Worm (Caenorhabditis elegans) whole organism, early embryonic: Measurements from ENCODE around the gene Y43F8C.3.

Experiments used
- F13C5.2 ChIP-seq: sonication (generic microtip); optimal IDR thresholded peaks from 2 replicates; lab custom pipeline; 2017; ENCODE audit warnings: mild to moderate bottlenecking, missing genetic modification characterization, inconsistent platforms, missing compliant biosample characterization
- aly-1 ChIP-seq: sonication (generic microtip); optimal IDR thresholded peaks from 2 replicates; lab custom pipeline; 2016; ENCODE audit warnings: missing genetic modification characterization, missing compliant biosample characterization
- ama-1 ChIP-seq: fragments of 150-350 bp; optimal IDR thresholded peaks from 2 replicates; lab custom pipeline; 2014
- ceh-13 ChIP-seq: fragments of 200-800 bp; sonication (Bioruptor generic); optimal IDR thresholded peaks from 2 replicates; lab custom pipeline; 2018; ENCODE audit warnings: mild to moderate bottlenecking, missing genetic modification characterization, missing compliant biosample characterization
- ceh-36 ChIP-seq: sonication (generic microtip); optimal IDR thresholded peaks from 2 replicates; lab custom pipeline; 2016; ENCODE audit warnings: missing genetic modification characterization, inconsistent platforms, missing compliant biosample characterization
- flt-1 ChIP-seq: fragments of 200-800 bp; sonication (Bioruptor generic); IDR thresholded peaks from 2 replicates; pipeline ENCODE4 v1.3.6; 2022; ENCODE audit warnings: missing genetic modification characterization, missing compliant biosample characterization
- hmbx-1 ChIP-seq: sonication (generic microtip); optimal IDR thresholded peaks from 2 replicates; lab custom pipeline; 2016; ENCODE audit warnings: mild to moderate bottlenecking, missing genetic modification characterization, missing compliant biosample characterization
- hmg-4 ChIP-seq: fragments of 200-800 bp; sonication (Bioruptor generic); optimal IDR thresholded peaks from 2 replicates; lab custom pipeline; 2018; ENCODE audit warnings: mild to moderate bottlenecking, missing genetic modification characterization, missing compliant biosample characterization
- hnd-1 ChIP-seq: sonication (generic microtip); optimal IDR thresholded peaks from 2 replicates; lab custom pipeline; 2016; ENCODE audit warnings: missing genetic modification characterization, missing compliant biosample characterization
- pes-1 ChIP-seq: fragments of 200-800 bp; sonication (Bioruptor generic); IDR thresholded peaks from 2 replicates; pipeline ENCODE4 v1.3.6; 2022; ENCODE audit warnings: missing genetic modification reagents, missing genetic modification characterization, missing compliant biosample characterization
- scrt-1 ChIP-seq: fragments of 200-800 bp; sonication (Bioruptor generic); IDR thresholded peaks from 2 replicates; pipeline ENCODE4 v1.3.6; 2022; ENCODE audit warnings: missing genetic modification characterization, missing compliant biosample characterization
- sea-1 ChIP-seq: fragments of 200-800 bp; sonication (Bioruptor generic); conservative IDR thresholded peaks from 2 replicates; pipeline ENCODE4 v1.3.6; 2022; ENCODE audit warnings: missing genetic modification characterization, missing compliant biosample characterization
- tbx-11 ChIP-seq: fragments of 200-800 bp; sonication (Bioruptor generic); IDR thresholded peaks from 2 replicates; pipeline ENCODE4 v1.3.6; 2022; ENCODE audit warnings: missing genetic modification characterization, missing compliant biosample characterization
- tbx-37 ChIP-seq: fragments of 200-800 bp; sonication (Bioruptor generic); conservative IDR thresholded peaks from 2 replicates; pipeline ENCODE4 v1.3.6; 2022; ENCODE audit warnings: missing genetic modification reagents, missing genetic modification characterization, missing compliant biosample characterization

DNA sequence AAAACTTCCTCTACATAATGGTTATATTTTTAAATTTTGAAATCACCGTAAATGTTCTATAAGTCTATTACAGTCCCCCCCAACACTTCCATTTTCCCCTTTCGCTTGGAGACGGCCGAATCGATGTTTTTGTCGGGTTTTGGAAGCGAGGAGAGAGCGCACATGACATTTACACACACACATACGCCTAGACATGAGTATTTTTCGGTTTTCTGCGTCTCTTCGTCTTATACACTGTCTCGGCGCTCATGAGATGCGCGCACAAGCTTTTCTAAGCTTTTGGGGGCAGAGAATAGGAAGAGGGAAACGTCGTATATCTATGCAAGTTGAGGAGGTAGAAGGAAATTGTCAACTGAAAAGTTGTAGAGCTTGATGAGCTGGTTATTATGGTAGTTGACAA is 2.3 kb downstream of the Y43F8C.3 start:
- TF ChIP-seq sea-1 (no peak), ama-1 (no peak), tbx-11 (no peak), hmg-4 (GFP tag; lab: Kevin White, UChicago) (no peak), ceh-13 (GFP tag; lab: Kevin White, UChicago) (no peak), hmbx-1 (tag; lab: Kevin White, UChicago) (no peak), flt-1 (no peak), tbx-37 (GFP tag; lab: Robert Waterston, UW) (no peak), hnd-1 (tag; lab: Kevin White, UChicago) (no peak), scrt-1 (GFP tag; lab: Robert Waterston, UW) (no peak), aly-1 (no peak), ceh-36 (tag; lab: Kevin White, UChicago) (no peak), F13C5.2 (tag; lab: Kevin White, UChicago) (no peak), pes-1 (GFP tag; lab: Robert Waterston, UW) (no peak)
